Worm (Caenorhabditis elegans): Measurements from ENCODE around the gene W06B4.1.

DNA sequence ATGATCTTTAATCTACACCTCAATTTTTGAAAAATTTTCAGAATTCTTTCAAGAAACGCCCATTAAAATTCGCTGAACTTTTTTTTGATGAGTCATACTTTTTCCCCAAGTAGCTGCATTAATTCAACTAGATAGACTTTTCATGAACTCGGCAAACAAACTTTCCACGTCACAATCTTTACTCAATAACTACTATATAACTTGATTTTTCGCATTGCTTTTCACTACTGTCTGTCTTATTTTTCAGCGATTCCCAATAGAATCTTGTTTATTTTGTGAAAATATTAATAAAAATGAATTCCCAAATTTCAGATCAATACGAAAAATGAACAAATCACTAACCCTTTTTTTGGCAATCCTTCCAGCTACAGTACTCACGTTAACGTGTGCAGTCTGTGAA, 6.9 kb downstream of the W06B4.1 start, which contains the start of gene T05C1.1:
- TF ChIP-seq ceh-36 (tag; optimal IDR thresholded peaks at IDR 0.05) (no peak), ceh-13 (GFP tag; optimal IDR thresholded peaks at IDR 0.05) (no peak), hmg-4 (GFP tag; optimal IDR thresholded peaks at IDR 0.05) (no peak), scrt-1 (GFP tag; IDR thresholded peaks at IDR 0.05) (no peak), hmbx-1 (tag; optimal IDR thresholded peaks at IDR 0.05) (no peak), ets-7 (tag; optimal IDR thresholded peaks at IDR 0.05) (no peak), ama-1 (optimal IDR thresholded peaks at IDR 0.05) (no peak), hnd-1 (tag; optimal IDR thresholded peaks at IDR 0.05) (no peak), flt-1 (GFP tag; IDR thresholded peaks at IDR 0.05) (no peak), pes-1 (GFP tag; IDR thresholded peaks at IDR 0.05) (no peak), aly-1 (tag; optimal IDR thresholded peaks at IDR 0.05) (no peak), B0310.2 (tag; optimal IDR thresholded peaks at IDR 0.05) (no peak), tbx-37 (GFP tag; conservative IDR thresholded peaks at IDR 0.05) (no peak)

Measured in whole organism, early embryonic.